Worm (Caenorhabditis elegans): ENCODE measurements around the gene C23G10.5.

The C23G10.5 gene

DNA sequence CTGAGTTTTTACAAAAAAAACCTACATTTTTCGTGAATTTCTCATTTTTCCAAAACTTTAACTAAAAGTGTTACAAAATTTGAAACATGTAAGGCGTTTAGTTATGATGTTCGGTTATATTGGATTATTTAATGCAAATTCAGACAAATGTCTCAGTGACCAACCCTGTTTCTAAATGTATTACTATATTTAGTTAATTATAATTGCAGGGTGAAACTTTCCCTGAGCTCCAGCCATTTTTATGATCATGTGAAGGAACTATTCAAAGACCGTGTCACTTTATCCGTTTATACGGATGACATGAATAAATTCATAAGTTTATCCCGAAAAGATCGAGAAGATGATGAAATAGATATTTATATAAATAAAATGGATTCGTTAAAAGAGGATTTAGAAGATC, at the start of gene C23G10.5:
Gene C23G10.5, plus strand, starts transcription at position 301 of the 400 bp plus-strand sequence.
- TF ChIP-seq ceh-16 (tag; optimal IDR thresholded peaks at IDR 0.05) (no peak), nhr-23 (tag; optimal IDR thresholded peaks at IDR 0.05) (no peak), aly-2 (tag; optimal IDR thresholded peaks at IDR 0.05) (no peak), ama-1 (optimal IDR thresholded peaks at IDR 0.05) (no peak), R02D3.7 (tag; optimal IDR thresholded peaks at IDR 0.05) (no peak), nhr-237 (tag; optimal IDR thresholded peaks at IDR 0.05) (no peak), jun-1 (tag; optimal IDR thresholded peaks at IDR 0.05) (no peak), lsy-12 (tag; optimal IDR thresholded peaks at IDR 0.05) (no peak)

DNA sequence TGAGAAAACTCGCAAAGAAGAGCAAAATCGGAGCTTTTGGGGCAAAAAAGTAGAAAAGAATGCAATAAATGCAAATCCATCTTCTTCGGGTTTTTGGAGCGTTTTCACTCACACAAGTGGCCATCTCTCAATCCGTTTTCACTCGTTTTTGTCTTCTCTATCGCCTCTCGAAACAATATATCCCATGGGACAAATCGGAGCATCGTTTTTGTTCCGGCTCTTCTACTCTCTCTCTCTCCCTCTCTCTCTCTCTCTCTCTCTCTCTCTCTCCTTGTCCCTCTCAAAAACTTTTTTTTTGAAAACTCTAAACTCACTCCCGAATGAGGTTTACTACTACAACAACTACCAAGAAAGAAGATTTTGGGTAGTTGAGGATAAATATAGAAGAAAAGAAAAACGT, 49.4 kb upstream of the C23G10.5 start:
- TF ChIP-seq lin-39 (tag; optimal IDR thresholded peaks at IDR 0.05): peak; percentile 30
- no peak for TF ChIP-seq ZK546.5 (tag; optimal IDR thresholded peaks at IDR 0.05)
- TF ChIP-seq jun-1 (tag; optimal IDR thresholded peaks at IDR 0.05): peak; percentile 10
- peak; percentile 55 for TF ChIP-seq nfya-1 (tag; optimal IDR thresholded peaks at IDR 0.05; ENCODE audit: insufficient read depth)
- no peak for TF ChIP-seq sea-2 (GFP tag; optimal IDR thresholded peaks at IDR 0.05)
- TF ChIP-seq nhr-76 (tag; optimal IDR thresholded peaks at IDR 0.05): no peak
- no peak for TF ChIP-seq pqm-1 (tag; optimal IDR thresholded peaks at IDR 0.05)
- TF ChIP-seq lsy-12 (tag; optimal IDR thresholded peaks at IDR 0.05): no peak
- peak; percentile 29 for TF ChIP-seq elt-1 (tag; optimal IDR thresholded peaks at IDR 0.05)
- TF ChIP-seq ceh-9 (tag; optimal IDR thresholded peaks at IDR 0.05): no peak

ce11 chrIII:6144390-6144962, 46.4 kb upstream of the C23G10.5 start:
- TF ChIP-seq nhr-23 (tag; optimal IDR thresholded peaks at IDR 0.05): peak; percentile 7
- TF ChIP-seq mdl-1 (tag; optimal IDR thresholded peaks at IDR 0.05): peak; percentile 11
- TF ChIP-seq nfya-1 (tag; optimal IDR thresholded peaks at IDR 0.05; ENCODE audit: insufficient read depth): peak; percentile 76
- no peak for TF ChIP-seq nhr-12 (tag; optimal IDR thresholded peaks at IDR 0.05)
- TF ChIP-seq nhr-237 (tag; optimal IDR thresholded peaks at IDR 0.05): no peak
- no peak for TF ChIP-seq tbx-2 (tag; optimal IDR thresholded peaks at IDR 0.05)
- TF ChIP-seq lsy-12 (tag; optimal IDR thresholded peaks at IDR 0.05): peak; percentile 29
- peak; percentile 75 for TF ChIP-seq jun-1 (tag; optimal IDR thresholded peaks at IDR 0.05)
- TF ChIP-seq skn-1 (tag; optimal IDR thresholded peaks at IDR 0.05): no peak
- TF ChIP-seq nhr-43 (tag; optimal IDR thresholded peaks at IDR 0.05; ENCODE audit: poor library complexity, severe bottlenecking): peak; percentile 30
- no peak for TF ChIP-seq elt-3 (tag; optimal IDR thresholded peaks at IDR 0.05)
- TF ChIP-seq nhr-11 (tag; optimal IDR thresholded peaks at IDR 0.05): peak; percentile 34

ce11 chrIII:6145309-6145708, 45.6 kb upstream of the C23G10.5 start:
- TF ChIP-seq ztf-11 (tag; optimal IDR thresholded peaks at IDR 0.05) (no peak), fkh-10 (GFP tag; optimal IDR thresholded peaks at IDR 0.05) (no peak), elt-3 (tag; optimal IDR thresholded peaks at IDR 0.05) (peak in 1 of 3 experiments; percentile 30), nhr-25 (tag; optimal IDR thresholded peaks at IDR 0.05) (peak; percentile 49), ama-1 (optimal IDR thresholded peaks at IDR 0.05) (peak; percentile 6), nhr-23 (tag; optimal IDR thresholded peaks at IDR 0.05) (peak; percentile 82), elt-2 (tag; optimal IDR thresholded peaks at IDR 0.05) (peak; percentile 42), nhr-43 (tag; optimal IDR thresholded peaks at IDR 0.05; ENCODE audit: poor library complexity, severe bottlenecking) (peak; percentile 72), lin-15B (tag; optimal IDR thresholded peaks at IDR 0.05) (no peak), jun-1 (tag; optimal IDR thresholded peaks at IDR 0.05) (peak; percentile 24), sea-2 (GFP tag; optimal IDR thresholded peaks at IDR 0.05) (no peak)

ce11 chrIII:6145896-6146295, 45.0 kb upstream of the C23G10.5 start, which contains the start of gene Y42G9A.3:
Gene Y42G9A.3, plus strand, starts transcription at chrIII:6146258.
- no peak for TF ChIP-seq nhr-76 (tag; optimal IDR thresholded peaks at IDR 0.05)
- TF ChIP-seq pqm-1 (tag; optimal IDR thresholded peaks at IDR 0.05): no peak
- peak; percentile 3 for TF ChIP-seq jun-1 (tag; optimal IDR thresholded peaks at IDR 0.05)
- TF ChIP-seq elt-2 (tag; optimal IDR thresholded peaks at IDR 0.05): peak; percentile 17
- peak; percentile 10 for TF ChIP-seq nhr-23 (tag; optimal IDR thresholded peaks at IDR 0.05)
- no peak for TF ChIP-seq unc-39 (tag; optimal IDR thresholded peaks at IDR 0.05)
- TF ChIP-seq skn-1 (tag; optimal IDR thresholded peaks at IDR 0.05): peak; percentile 89
- no peak for TF ChIP-seq R02D3.7 (tag; optimal IDR thresholded peaks at IDR 0.05)

ce11 chrIII:6146797-6147196, 44.1 kb upstream of the C23G10.5 start:
- no peak for TF ChIP-seq ceh-9 (tag; optimal IDR thresholded peaks at IDR 0.05)
- no peak for TF ChIP-seq ceh-16 (tag; optimal IDR thresholded peaks at IDR 0.05)
- TF ChIP-seq pha-4 (tag; optimal IDR thresholded peaks at IDR 0.05): no peak
- no peak for TF ChIP-seq egl-27 (tag; optimal IDR thresholded peaks at IDR 0.05)
- no peak for TF ChIP-seq tbx-2 (tag; optimal IDR thresholded peaks at IDR 0.05)
- no peak for TF ChIP-seq nhr-23 (tag; optimal IDR thresholded peaks at IDR 0.05)
- no peak for TF ChIP-seq ztf-4 (tag; optimal IDR thresholded peaks at IDR 0.05)

Measured in whole organism, L3 larva.